Worm (Caenorhabditis elegans): ENCODE measurements around the gene ZK1307.1.

The ZK1307.1 gene

ce11 chrII:9655530-9656139, at the start of gene ZK1307.1:
Gene ZK1307.1, minus strand, starts transcription at chrII:9655580.
- no peak for TF ChIP-seq tra-4 (tag; optimal IDR thresholded peaks at IDR 0.05)
- TF ChIP-seq ceh-36 (tag; optimal IDR thresholded peaks at IDR 0.05), result no peak

ce11 chrII:9704746-9705145, 49.4 kb upstream of the ZK1307.1 start, which contains the start of gene Y53C12A.10:
Gene Y53C12A.10, minus strand, starts transcription at chrII:9704846.
- TF ChIP-seq B0310.2 (tag; optimal IDR thresholded peaks at IDR 0.05) (no peak), ama-1 (optimal IDR thresholded peaks at IDR 0.05) (no peak)

ce11 chrII:9703601-9704000, 48.2 kb upstream of the ZK1307.1 start, which contains the start of gene mop-25.2:
Gene mop-25.2, minus strand, starts transcription at chrII:9703701.
- TF ChIP-seq hnd-1 (tag; optimal IDR thresholded peaks at IDR 0.05) (no peak), ceh-36 (tag; optimal IDR thresholded peaks at IDR 0.05) (no peak), tra-4 (tag; optimal IDR thresholded peaks at IDR 0.05) (no peak), ama-1 (optimal IDR thresholded peaks at IDR 0.05) (no peak), ets-7 (tag; optimal IDR thresholded peaks at IDR 0.05) (no peak)

- no peak for TF ChIP-seq tbx-11 (GFP tag; IDR thresholded peaks at IDR 0.05)
These were observed 45.0 kb upstream of the ZK1307.1 start, which contains the start of the genes Y53C12A.8 and Y53C12A.7 for ce11 chrII:9700363-9700762. Gene Y53C12A.8, minus strand, starts transcription at chrII:9700463. Gene Y53C12A.7, plus strand, starts transcription at chrII:9700543.

ce11 chrII:9695942-9696341, 40.6 kb upstream of the ZK1307.1 start:
- TF ChIP-seq ama-1 (optimal IDR thresholded peaks at IDR 0.05) (no peak), ceh-36 (tag; optimal IDR thresholded peaks at IDR 0.05) (no peak), flt-1 (GFP tag; IDR thresholded peaks at IDR 0.05) (no peak), hmg-4 (GFP tag; optimal IDR thresholded peaks at IDR 0.05) (no peak), hnd-1 (tag; optimal IDR thresholded peaks at IDR 0.05) (no peak), tbx-11 (GFP tag; IDR thresholded peaks at IDR 0.05) (no peak), scrt-1 (GFP tag; IDR thresholded peaks at IDR 0.05) (no peak), tbx-37 (GFP tag; conservative IDR thresholded peaks at IDR 0.05) (no peak), F13C5.2 (tag; optimal IDR thresholded peaks at IDR 0.05) (no peak), ets-7 (tag; optimal IDR thresholded peaks at IDR 0.05) (no peak), pes-1 (GFP tag; IDR thresholded peaks at IDR 0.05) (no peak), hmbx-1 (tag; optimal IDR thresholded peaks at IDR 0.05) (no peak), B0310.2 (tag; optimal IDR thresholded peaks at IDR 0.05) (no peak), tra-4 (tag; optimal IDR thresholded peaks at IDR 0.05) (no peak), aly-1 (tag; optimal IDR thresholded peaks at IDR 0.05) (no peak), ceh-13 (GFP tag; optimal IDR thresholded peaks at IDR 0.05) (no peak), sea-1 (GFP tag; conservative IDR thresholded peaks at IDR 0.05) (no peak)

- TF ChIP-seq ceh-13 (GFP tag; optimal IDR thresholded peaks at IDR 0.05), result no peak
- no peak for TF ChIP-seq ceh-36 (tag; optimal IDR thresholded peaks at IDR 0.05)
These were observed 36.5 kb upstream of the ZK1307.1 start, which contains the start of gene nlp-11 for ce11 chrII:9691839-9692238. Gene nlp-11, minus strand, starts transcription at chrII:9691939.

- TF ChIP-seq sea-1 (GFP tag; conservative IDR thresholded peaks at IDR 0.05), result no peak
- TF ChIP-seq ets-7 (tag; optimal IDR thresholded peaks at IDR 0.05), result no peak
- TF ChIP-seq scrt-1 (GFP tag; IDR thresholded peaks at IDR 0.05), result no peak
- TF ChIP-seq tbx-11 (GFP tag; IDR thresholded peaks at IDR 0.05), result no peak
- TF ChIP-seq tbx-37 (GFP tag; conservative IDR thresholded peaks at IDR 0.05), result no peak
- no peak for TF ChIP-seq pes-1 (GFP tag; IDR thresholded peaks at IDR 0.05)
- no peak for TF ChIP-seq ama-1 (optimal IDR thresholded peaks at IDR 0.05)
- TF ChIP-seq hmbx-1 (tag; optimal IDR thresholded peaks at IDR 0.05), result no peak
- no peak for TF ChIP-seq ceh-13 (GFP tag; optimal IDR thresholded peaks at IDR 0.05)
- TF ChIP-seq B0310.2 (tag; optimal IDR thresholded peaks at IDR 0.05), result no peak
- no peak for TF ChIP-seq flt-1 (GFP tag; IDR thresholded peaks at IDR 0.05)
- TF ChIP-seq hnd-1 (tag; optimal IDR thresholded peaks at IDR 0.05), result no peak
- no peak for TF ChIP-seq tra-4 (tag; optimal IDR thresholded peaks at IDR 0.05)
- no peak for TF ChIP-seq ceh-36 (tag; optimal IDR thresholded peaks at IDR 0.05)
- no peak for TF ChIP-seq aly-1 (tag; optimal IDR thresholded peaks at IDR 0.05)
- TF ChIP-seq F13C5.2 (tag; optimal IDR thresholded peaks at IDR 0.05), result no peak
- TF ChIP-seq hmg-4 (GFP tag; optimal IDR thresholded peaks at IDR 0.05), result no peak
These were observed 34.8 kb upstream of the ZK1307.1 start for ce11 chrII:9690067-9690632.

ce11 chrII:9686663-9687193, 31.3 kb upstream of the ZK1307.1 start, which contains the start of gene ZK1320.9:
Gene ZK1320.9, minus strand, starts transcription at chrII:9686713.
- no peak for TF ChIP-seq tbx-37 (GFP tag; conservative IDR thresholded peaks at IDR 0.05)
- TF ChIP-seq ceh-13 (GFP tag; optimal IDR thresholded peaks at IDR 0.05), result no peak
- TF ChIP-seq flt-1 (GFP tag; IDR thresholded peaks at IDR 0.05), result no peak
- no peak for TF ChIP-seq hmbx-1 (tag; optimal IDR thresholded peaks at IDR 0.05)
- no peak for TF ChIP-seq F13C5.2 (tag; optimal IDR thresholded peaks at IDR 0.05)

- no peak for TF ChIP-seq hmg-4 (GFP tag; optimal IDR thresholded peaks at IDR 0.05)
- no peak for TF ChIP-seq tra-4 (tag; optimal IDR thresholded peaks at IDR 0.05)
- TF ChIP-seq aly-1 (tag; optimal IDR thresholded peaks at IDR 0.05), result no peak
- TF ChIP-seq tbx-11 (GFP tag; IDR thresholded peaks at IDR 0.05), result no peak
- no peak for TF ChIP-seq sea-1 (GFP tag; conservative IDR thresholded peaks at IDR 0.05)
- no peak for TF ChIP-seq ceh-13 (GFP tag; optimal IDR thresholded peaks at IDR 0.05)
- TF ChIP-seq hmbx-1 (tag; optimal IDR thresholded peaks at IDR 0.05), result no peak
- no peak for TF ChIP-seq scrt-1 (GFP tag; IDR thresholded peaks at IDR 0.05)
- TF ChIP-seq pes-1 (GFP tag; IDR thresholded peaks at IDR 0.05), result no peak
- no peak for TF ChIP-seq B0310.2 (tag; optimal IDR thresholded peaks at IDR 0.05)
- no peak for TF ChIP-seq ets-7 (tag; optimal IDR thresholded peaks at IDR 0.05)
- no peak for TF ChIP-seq flt-1 (GFP tag; IDR thresholded peaks at IDR 0.05)
- no peak for TF ChIP-seq hnd-1 (tag; optimal IDR thresholded peaks at IDR 0.05)
- TF ChIP-seq ceh-36 (tag; optimal IDR thresholded peaks at IDR 0.05), result no peak
- TF ChIP-seq tbx-37 (GFP tag; conservative IDR thresholded peaks at IDR 0.05), result no peak
- no peak for TF ChIP-seq ama-1 (optimal IDR thresholded peaks at IDR 0.05)
- no peak for TF ChIP-seq F13C5.2 (tag; optimal IDR thresholded peaks at IDR 0.05)
These were observed 28.8 kb upstream of the ZK1307.1 start for ce11 chrII:9684175-9684574.
